Fruit fly (Drosophila melanogaster) whole organism, embryonic: ENCODE results near the gene Dif.

Experiments
- B-H1 ChIP-seq: fragments of 200-800 bp; sonication (Bioruptor generic); IDR thresholded peaks from 3 replicates; pipeline ENCODE4 v1.3.6; 2022; ENCODE audit warnings: missing biosample characterization, missing genetic modification characterization
- CG11696 ChIP-seq: fragments of 200-800 bp; sonication (Bioruptor generic); IDR thresholded peaks from 2 replicates; pipeline ENCODE4 v1.3.6; 2022; ENCODE audit warnings: missing biosample characterization, missing genetic modification characterization
- CG12071 ChIP-seq: fragments of 200-800 bp; sonication (Bioruptor generic); optimal IDR thresholded peaks from 3 replicates; lab custom pipeline; 2018; ENCODE audit warnings: missing biosample characterization, mild to moderate bottlenecking, missing genetic modification characterization
- CG12155 ChIP-seq: fragments of 200-800 bp; sonication (Bioruptor generic); optimal IDR thresholded peaks from 3 replicates; lab custom pipeline; 2016; ENCODE audit warnings: missing biosample characterization, missing genetic modification characterization
- CG12219 ChIP-seq: fragments of 200-800 bp; sonication (Bioruptor generic); optimal IDR thresholded peaks from 3 replicates; lab custom pipeline; 2018; ENCODE audit warnings: missing biosample characterization, mild to moderate bottlenecking, missing genetic modification characterization
- CG13624 ChIP-seq: fragments of 200-800 bp; sonication (Bioruptor generic); optimal IDR thresholded peaks from 2 replicates; lab custom pipeline; 2016; ENCODE audit warnings: missing biosample characterization, missing genetic modification characterization
- CG14667 ChIP-seq: fragments of 200-800 bp; sonication (Bioruptor generic); IDR thresholded peaks from 2 replicates; pipeline ENCODE4 v1.3.6; 2022; ENCODE audit warnings: missing biosample characterization, missing genetic modification characterization
- CG14860 ChIP-seq: fragments of 200-800 bp; sonication (Bioruptor generic); IDR thresholded peaks from 3 replicates; pipeline ENCODE4 v1.3.6; 2022; ENCODE audit warnings: missing biosample characterization, missing genetic modification characterization; ENCODE audit not compliant: partially characterized antibody
- CG30403 ChIP-seq: fragments of 200-800 bp; sonication (Bioruptor generic); optimal IDR thresholded peaks from 3 replicates; lab custom pipeline; 2016; ENCODE audit warnings: missing biosample characterization, missing genetic modification characterization
- CG31224 ChIP-seq: fragments of 200-800 bp; sonication (Bioruptor generic); IDR thresholded peaks from 2 replicates; pipeline ENCODE4 v1.3.6; 2022; ENCODE audit warnings: missing biosample characterization, missing genetic modification characterization
- CG31365 ChIP-seq: fragments of 200-800 bp; sonication (Bioruptor generic); optimal IDR thresholded peaks from 2 replicates; lab custom pipeline; 2018; ENCODE audit warnings: missing biosample characterization, mild to moderate bottlenecking, missing genetic modification characterization
- CG3163 ChIP-seq: fragments of 200-800 bp; sonication (Bioruptor generic); optimal IDR thresholded peaks from 3 replicates; lab custom pipeline; 2016; ENCODE audit warnings: missing biosample characterization, missing genetic modification characterization
- CG3838 ChIP-seq: fragments of 200-800 bp; sonication (Bioruptor generic); optimal IDR thresholded peaks from 3 replicates; lab custom pipeline; 2016; ENCODE audit warnings: missing biosample characterization, missing genetic modification characterization
- CG42726 ChIP-seq: fragments of 200-800 bp; sonication (Bioruptor generic); IDR thresholded peaks from 2 replicates; pipeline ENCODE4 v1.3.6; 2022; ENCODE audit warnings: missing biosample characterization, missing genetic modification characterization; ENCODE audit not compliant: partially characterized antibody
- CG4282 ChIP-seq: fragments of 200-800 bp; sonication (Bioruptor generic); optimal IDR thresholded peaks from 2 replicates; lab custom pipeline; 2016; ENCODE audit warnings: missing biosample characterization, missing genetic modification characterization
- CG4820 ChIP-seq: fragments of 200-800 bp; sonication (Bioruptor generic); optimal IDR thresholded peaks from 3 replicates; lab custom pipeline; 2016; ENCODE audit warnings: missing biosample characterization, missing genetic modification characterization
- CG8924 ChIP-seq: fragments of 200-800 bp; optimal IDR thresholded peaks from 3 replicates; lab custom pipeline; 2019; ENCODE audit warnings: missing biosample characterization, mild to moderate bottlenecking, missing genetic modification characterization, moderate library complexity
- CG9817 ChIP-seq: fragments of 200-800 bp; sonication (Bioruptor generic); optimal IDR thresholded peaks from 2 replicates; lab custom pipeline; 2018; ENCODE audit warnings: missing biosample characterization, mild to moderate bottlenecking, missing genetic modification characterization, moderate library complexity
- CG9876 ChIP-seq: fragments of 200-800 bp; sonication (Bioruptor generic); optimal IDR thresholded peaks from 2 replicates; lab custom pipeline; 2016; ENCODE audit warnings: missing biosample characterization, missing genetic modification characterization
- Deaf1 ChIP-seq: fragments of 200-800 bp; optimal IDR thresholded peaks from 3 replicates; lab custom pipeline; 2019; ENCODE audit warnings: missing biosample characterization, mild to moderate bottlenecking, missing genetic modification characterization, moderate library complexity
- GATAe ChIP-seq: fragments of 200-800 bp; sonication (Bioruptor generic); conservative IDR thresholded peaks from 2 replicates; pipeline ENCODE4 v1.3.6; 2022; ENCODE audit warnings: missing biosample characterization, missing genetic modification characterization
- MBD-R2 ChIP-seq: fragments of 200-800 bp; sonication (Bioruptor generic); IDR thresholded peaks from 2 replicates; pipeline ENCODE4 v1.3.6; 2022; ENCODE audit warnings: missing biosample characterization, missing genetic modification characterization
- Mrtf ChIP-seq: fragments of 200-800 bp; sonication (Bioruptor generic); IDR thresholded peaks from 3 replicates; pipeline ENCODE4 v1.3.6; 2022; ENCODE audit warnings: missing biosample characterization, missing genetic modification characterization
- Nf-YC ChIP-seq: fragments of 200-800 bp; optimal IDR thresholded peaks from 3 replicates; lab custom pipeline; 2019; ENCODE audit warnings: missing biosample characterization, mild to moderate bottlenecking, missing genetic modification characterization, moderate library complexity
- Opbp ChIP-seq: fragments of 200-800 bp; sonication (Bioruptor generic); IDR thresholded peaks from 3 replicates; pipeline ENCODE4 v1.3.6; 2022; ENCODE audit warnings: missing biosample characterization, missing genetic modification characterization; ENCODE audit not compliant: partially characterized antibody
- PHDP ChIP-seq: fragments of 200-800 bp; sonication (Bioruptor generic); optimal IDR thresholded peaks from 3 replicates; lab custom pipeline; 2018; ENCODE audit warnings: missing biosample characterization, mild to moderate bottlenecking, missing genetic modification characterization, moderate library complexity
- Ssrp ChIP-seq: fragments of 200-800 bp; sonication (Bioruptor generic); optimal IDR thresholded peaks from 2 replicates; lab custom pipeline; 2018; ENCODE audit warnings: missing biosample characterization, mild to moderate bottlenecking, missing genetic modification characterization, moderate library complexity
- YL-1 ChIP-seq: fragments of 200-800 bp; sonication (Bioruptor generic); optimal IDR thresholded peaks from 3 replicates; lab custom pipeline; 2017; ENCODE audit warnings: missing biosample characterization, mild to moderate bottlenecking, missing genetic modification characterization
- cas ChIP-seq: fragments of 200-800 bp; sonication (Bioruptor generic); IDR thresholded peaks from 2 replicates; pipeline ENCODE4 v1.3.6; 2022; ENCODE audit warnings: missing biosample characterization, missing genetic modification characterization
- chif ChIP-seq, 2 experiments: fragments of 200-800 bp; sonication (Bioruptor generic); optimal IDR thresholded peaks; 3 replicates each; lab custom pipeline; 2016; ENCODE audit warnings: missing biosample characterization in 2 of 2, missing genetic modification characterization in 2 of 2
- emc ChIP-seq: fragments of 200-800 bp; sonication (Bioruptor generic); optimal IDR thresholded peaks from 2 replicates; lab custom pipeline; 2016; ENCODE audit warnings: missing biosample characterization, missing genetic modification characterization
- exex ChIP-seq: fragments of 200-800 bp; sonication (Bioruptor generic); optimal IDR thresholded peaks from 4 replicates; lab custom pipeline; 2018; ENCODE audit warnings: missing biosample characterization, mild to moderate bottlenecking, missing genetic modification characterization, moderate library complexity
- fd102C ChIP-seq: fragments of 200-800 bp; sonication (Bioruptor generic); optimal IDR thresholded peaks from 2 replicates; lab custom pipeline; 2018; ENCODE audit warnings: missing biosample characterization, mild to moderate bottlenecking, missing genetic modification characterization, moderate library complexity
- fd64A ChIP-seq: fragments of 200-800 bp; sonication (Bioruptor generic); optimal IDR thresholded peaks from 3 replicates; lab custom pipeline; 2018; ENCODE audit warnings: missing biosample characterization, mild to moderate bottlenecking, missing genetic modification characterization
- gcm ChIP-seq: fragments of 200-800 bp; sonication (Bioruptor generic); optimal IDR thresholded peaks from 2 replicates; lab custom pipeline; 2019; ENCODE audit warnings: missing biosample characterization, mild to moderate bottlenecking, missing genetic modification characterization, moderate library complexity
- gem ChIP-seq: fragments of 200-800 bp; sonication (Bioruptor generic); optimal IDR thresholded peaks from 2 replicates; lab custom pipeline; 2019; ENCODE audit warnings: missing biosample characterization, mild to moderate bottlenecking, missing genetic modification characterization, moderate library complexity
- ham ChIP-seq: fragments of 200-800 bp; sonication (Bioruptor generic); IDR thresholded peaks from 2 replicates; pipeline ENCODE4 v1.3.6; 2022; ENCODE audit warnings: missing biosample characterization, missing genetic modification characterization
- jigr1 ChIP-seq: fragments of 200-800 bp; sonication (Bioruptor generic); IDR thresholded peaks from 3 replicates; pipeline ENCODE4 v1.3.6; 2022; ENCODE audit warnings: missing biosample characterization, missing genetic modification characterization
- jing ChIP-seq: fragments of 200-800 bp; sonication (Bioruptor generic); optimal IDR thresholded peaks from 2 replicates; lab custom pipeline; 2018; ENCODE audit warnings: missing biosample characterization, mild to moderate bottlenecking, missing genetic modification characterization
- mam ChIP-seq: fragments of 200-800 bp; sonication (Bioruptor generic); optimal IDR thresholded peaks from 3 replicates; lab custom pipeline; 2016; ENCODE audit warnings: missing biosample characterization, missing genetic modification characterization
- otp ChIP-seq: fragments of 200-800 bp; sonication (Bioruptor generic); IDR thresholded peaks from 3 replicates; pipeline ENCODE4, ENCODE4 v1.3.6; 2022; ENCODE audit warnings: missing biosample characterization, missing genetic modification characterization
- pan ChIP-seq, 4 experiments: fragments of >200 bp in 3 of 4; fragments of 200-800 bp in 1 of 4; sonication (Bioruptor generic) in 1 of 4; optimal IDR thresholded peaks in 3 of 4; IDR thresholded peaks in 1 of 4; 2 replicates each; pipeline versions ENCODE4 v1.3.6 to Lab custom; 2017 to 2022; ENCODE audit warnings: missing biosample characterization in 2 of 4, missing genetic modification characterization in 2 of 4, mixed read lengths in 1 of 4
- pho ChIP-seq: fragments of 200-800 bp; sonication (Bioruptor generic); optimal IDR thresholded peaks from 2 replicates; lab custom pipeline; 2016; ENCODE audit warnings: missing biosample characterization, missing genetic modification characterization
- pita ChIP-seq: fragments of 200-800 bp; sonication (Bioruptor generic); optimal IDR thresholded peaks from 2 replicates; lab custom pipeline; 2017; ENCODE audit warnings: missing biosample characterization, mild to moderate bottlenecking, missing genetic modification characterization
- repo ChIP-seq: fragments of 200-800 bp; sonication (Bioruptor generic); optimal IDR thresholded peaks from 2 replicates; lab custom pipeline; 2016; ENCODE audit warnings: missing biosample characterization, missing genetic modification characterization
- sc ChIP-seq, 3 experiments: fragments of >200 bp in 2 of 3; fragments of 200-800 bp in 1 of 3; sonication (Bioruptor generic) in 1 of 3; optimal IDR thresholded peaks; 2 replicates in 2 of 3; 3 replicates in 1 of 3; lab custom pipeline; 2017; ENCODE audit warnings: mild to moderate bottlenecking in 1 of 3, missing biosample characterization in 1 of 3, missing genetic modification characterization in 1 of 3, missing genetic modification reagents in 1 of 3
- sob ChIP-seq: fragments of 200-800 bp; sonication (Bioruptor generic); IDR thresholded peaks from 2 replicates; pipeline ENCODE4 v1.3.6; 2022; ENCODE audit warnings: missing biosample characterization, missing genetic modification characterization
- sqz ChIP-seq: fragments of 200-800 bp; sonication (Bioruptor generic); optimal IDR thresholded peaks from 3 replicates; lab custom pipeline; 2018; ENCODE audit warnings: missing biosample characterization, mild to moderate bottlenecking, missing genetic modification characterization
- tap ChIP-seq: fragments of 200-800 bp; optimal IDR thresholded peaks from 3 replicates; lab custom pipeline; 2019; ENCODE audit warnings: missing biosample characterization, mild to moderate bottlenecking, missing genetic modification characterization, moderate library complexity
- zen2 ChIP-seq: fragments of 200-800 bp; sonication (Bioruptor generic); IDR thresholded peaks from 3 replicates; pipeline ENCODE4 v1.3.6; 2022; ENCODE audit warnings: missing biosample characterization, missing genetic modification characterization; ENCODE audit not compliant: partially characterized antibody

Gene Dif

dm6 chr2L:17470630-17471029, 37.7 kb upstream of the Dif start:
- peak; percentile 56; the same call in 1 of the 2 replicates for TF ChIP-seq CG11696 (GFP tag; lab: Robert Waterston, UW)
- no peak for TF ChIP-seq Nf-YC (tag; lab: Kevin White, UChicago)
- TF ChIP-seq CG4282 (GFP tag; lab: Kevin White, UChicago) = no peak
- peak; percentile 37 for TF ChIP-seq CG31365
- TF ChIP-seq CG14860 = no peak
- TF ChIP-seq tap = no peak
- TF ChIP-seq CG3838 (GFP tag; lab: Kevin White, UChicago) = no peak
- TF ChIP-seq gem = no peak
- TF ChIP-seq chif (GFP tag; optimal IDR thresholded peaks at IDR 0.05; lab: Kevin White, UChicago) = peak in 1 of 2 experiments; percentile 27
- no peak for TF ChIP-seq CG30403 (GFP tag; lab: Kevin White, UChicago)
- TF ChIP-seq mam (GFP tag; lab: Kevin White, UChicago) = peak; percentile 49
- no peak for TF ChIP-seq zen2 (GFP tag; lab: Robert Waterston, UW)
- TF ChIP-seq sob (GFP tag; lab: Robert Waterston, UW) = peak; percentile 78; the same call in 1 of the 2 replicates
- no peak for TF ChIP-seq repo
- TF ChIP-seq otp = no peak
- TF ChIP-seq CG9817 (tag; lab: Kevin White, UChicago) = peak; percentile 73
- TF ChIP-seq CG9876 = no peak
- TF ChIP-seq CG31224 (GFP tag; lab: Robert Waterston, UW) = no peak
- no peak for TF ChIP-seq fd64A (GFP tag; lab: Kevin White, UChicago)
- peak; percentile 19; the same call in 1 of the 3 replicates for TF ChIP-seq B-H1 (GFP tag; lab: Robert Waterston, UW)
- no peak for TF ChIP-seq sqz (GFP tag; lab: Kevin White, UChicago)
- no peak for TF ChIP-seq CG8924
- peak; percentile 33 for TF ChIP-seq exex (tag; lab: Kevin White, UChicago)
- no peak for TF ChIP-seq YL-1
- TF ChIP-seq CG12219 (GFP tag; lab: Kevin White, UChicago) = no peak
- no peak for TF ChIP-seq cas (GFP tag; lab: Robert Waterston, UW)
- TF ChIP-seq ham (GFP tag; lab: Robert Waterston, UW) = no peak
- no peak for TF ChIP-seq pan (optimal IDR thresholded peaks at IDR 0.05; lab: Kevin White, UChicago)
- TF ChIP-seq pan (GFP tag; optimal IDR thresholded peaks at IDR 0.05 in 1 of 2, IDR thresholded peaks at IDR 0.05 in 1 of 2) = no peak
- TF ChIP-seq CG13624 (GFP tag; lab: Kevin White, UChicago) = peak; percentile 65
- no peak for TF ChIP-seq Deaf1
- TF ChIP-seq emc (GFP tag; lab: Kevin White, UChicago) = peak; percentile 13
- TF ChIP-seq Ssrp (tag; lab: Kevin White, UChicago) = no peak
- no peak for TF ChIP-seq Mrtf (GFP tag; lab: Robert Waterston, UW)
- TF ChIP-seq sc (optimal IDR thresholded peaks at IDR 0.05; lab: Kevin White, UChicago) = no peak
- TF ChIP-seq sc (GFP tag; optimal IDR thresholded peaks at IDR 0.05; lab: Kevin White, UChicago) = no peak
- TF ChIP-seq jigr1 (GFP tag; lab: Robert Waterston, UW) = no peak
- TF ChIP-seq pho (GFP tag; lab: Kevin White, UChicago) = peak; percentile 59
- TF ChIP-seq GATAe (GFP tag; lab: Robert Waterston, UW) = no peak
- no peak for TF ChIP-seq fd102C (GFP tag; lab: Kevin White, UChicago)
- TF ChIP-seq CG3163 (GFP tag; lab: Kevin White, UChicago) = peak; percentile 14
- no peak for TF ChIP-seq CG4820 (GFP tag; lab: Kevin White, UChicago)
- no peak for TF ChIP-seq jing (GFP tag; lab: Kevin White, UChicago)
- no peak for TF ChIP-seq CG14667 (GFP tag; lab: Robert Waterston, UW)
- no peak for TF ChIP-seq Opbp (GFP tag; lab: Robert Waterston, UW)
- TF ChIP-seq CG12155 (GFP tag; lab: Kevin White, UChicago) = no peak
- no peak for TF ChIP-seq MBD-R2 (GFP tag; lab: Robert Waterston, UW)
- no peak for TF ChIP-seq pita (GFP tag; lab: Kevin White, UChicago)
- TF ChIP-seq CG42726 (GFP tag; lab: Robert Waterston, UW) = no peak
- peak; percentile 69 for TF ChIP-seq CG12071 (GFP tag; lab: Kevin White, UChicago)
- TF ChIP-seq gcm (GFP tag; lab: Kevin White, UChicago) = no peak
- TF ChIP-seq PHDP (tag; lab: Kevin White, UChicago) = peak; percentile 85
